Worm (Caenorhabditis elegans) whole organism, L4 larva: ENCODE measurements around the gene srh-120.

Experiments used
- F37D6.2 ChIP-seq: sonication (generic microtip); optimal IDR thresholded peaks from 2 replicates; lab custom pipeline; 2016; ENCODE audit warnings: mild to moderate bottlenecking, missing genetic modification characterization, missing compliant biosample characterization
- T20F7.1 ChIP-seq: fragments of 200-800 bp; sonication (Bioruptor generic); optimal IDR thresholded peaks from 2 replicates; lab custom pipeline; 2018; ENCODE audit warnings: mild to moderate bottlenecking, missing genetic modification characterization, missing compliant biosample characterization
- T26A8.4 ChIP-seq: fragments of 200-800 bp; sonication (Bioruptor generic); IDR thresholded peaks from 2 replicates; pipeline ENCODE4 v1.3.6; 2022; ENCODE audit warnings: missing genetic modification characterization, missing compliant biosample characterization
- Y5F2A.4 ChIP-seq: fragments of 200-800 bp; sonication (Bioruptor generic); optimal IDR thresholded peaks from 2 replicates; lab custom pipeline; 2018; ENCODE audit warnings: mild to moderate bottlenecking, missing genetic modification characterization, missing compliant biosample characterization
- ZK337.2 ChIP-seq: fragments of 200-800 bp; sonication (Bioruptor generic); IDR thresholded peaks from 2 replicates; pipeline ENCODE4 v1.3.6; 2022; ENCODE audit warnings: missing genetic modification reagents, missing genetic modification characterization, missing compliant biosample characterization
- aha-1 ChIP-seq: fragments of 150-350 bp; peaks from one replicate; lab custom pipeline; 2014; ENCODE audit warnings: missing biosample characterization, missing genetic modification characterization
- aly-2 ChIP-seq: sonication (generic microtip); optimal IDR thresholded peaks from 2 replicates; lab custom pipeline; 2018; ENCODE audit warnings: missing biosample characterization, missing genetic modification characterization
- attf-4 ChIP-seq: sonication (generic microtip); optimal IDR thresholded peaks from 3 replicates; lab custom pipeline; 2017; ENCODE audit warnings: missing biosample characterization, missing genetic modification characterization
- ceh-20 ChIP-seq: fragments of 200-800 bp; sonication (Bioruptor generic); IDR thresholded peaks from 2 replicates; pipeline ENCODE4 v1.3.6; 2022; ENCODE audit warnings: missing genetic modification reagents, missing genetic modification characterization, missing compliant biosample characterization
- ceh-62 ChIP-seq: sonication (generic microtip); optimal IDR thresholded peaks from 2 replicates; lab custom pipeline; 2017; ENCODE audit warnings: missing biosample characterization, missing genetic modification characterization
- ces-1 ChIP-seq: fragments of 150-350 bp; sonication (generic microtip); optimal IDR thresholded peaks from 4 replicates; lab custom pipeline; 2014; ENCODE audit warnings: missing biosample characterization, missing genetic modification reagents, missing genetic modification characterization
- daf-12 ChIP-seq: fragments of 150-350 bp; optimal IDR thresholded peaks from 2 replicates; lab custom pipeline; 2014; ENCODE audit warnings: missing biosample characterization, missing genetic modification reagents, missing genetic modification characterization
- daf-16 ChIP-seq, 3 experiments: sonication (generic microtip); optimal IDR thresholded peaks; 2 replicates each; lab custom pipeline; 2016 to 2017; ENCODE audit warnings: missing genetic modification characterization in 3 of 3, missing genetic modification reagents in 3 of 3, mild to moderate bottlenecking in 2 of 3, missing compliant biosample characterization in 2 of 3, missing biosample characterization in 1 of 3, moderate library complexity in 1 of 3
- dmd-6 ChIP-seq: fragments of 200-800 bp; sonication (Bioruptor generic); IDR thresholded peaks from 2 replicates; pipeline ENCODE4 v1.3.6; 2022; ENCODE audit warnings: missing genetic modification reagents, missing genetic modification characterization, missing compliant biosample characterization
- dmd-9 ChIP-seq: fragments of 200-800 bp; sonication (Bioruptor generic); IDR thresholded peaks from 2 replicates; pipeline ENCODE4 v1.3.6; 2022; ENCODE audit warnings: missing genetic modification reagents, missing genetic modification characterization, missing compliant biosample characterization
- dpl-1 ChIP-seq: fragments of 150-350 bp; optimal IDR thresholded peaks from 2 replicates; lab custom pipeline; 2014; ENCODE audit warnings: missing biosample characterization, missing genetic modification reagents, missing genetic modification characterization
- duxl-1 ChIP-seq: sonication (generic microtip); optimal IDR thresholded peaks from 2 replicates; lab custom pipeline; 2016; ENCODE audit warnings: mild to moderate bottlenecking, missing genetic modification characterization, moderate library complexity, missing compliant biosample characterization; ENCODE audit not compliant: poor library complexity
- dve-1 ChIP-seq: sonication (generic microtip); optimal IDR thresholded peaks from 2 replicates; lab custom pipeline; 2017; ENCODE audit warnings: antibody characterized with exemption, mild to moderate bottlenecking, missing genetic modification characterization, missing compliant biosample characterization; ENCODE audit not compliant: insufficient read depth
- egl-43 ChIP-seq: fragments of 200-800 bp; sonication (Bioruptor generic); IDR thresholded peaks from 2 replicates; pipeline ENCODE4 v1.3.6; 2022; ENCODE audit warnings: missing genetic modification reagents, missing genetic modification characterization, missing compliant biosample characterization
- gei-8 ChIP-seq: fragments of 200-800 bp; sonication (Bioruptor generic); optimal IDR thresholded peaks from 2 replicates; lab custom pipeline; 2018; ENCODE audit warnings: mild to moderate bottlenecking, missing genetic modification characterization, missing compliant biosample characterization
- hlh-11 ChIP-seq: fragments of 200-800 bp; sonication (Bioruptor generic); optimal IDR thresholded peaks from 2 replicates; lab custom pipeline; 2018; ENCODE audit warnings: mild to moderate bottlenecking, missing genetic modification characterization, missing compliant biosample characterization
- lin-1 ChIP-seq: fragments of 200-800 bp; sonication (Bioruptor generic); IDR thresholded peaks from 2 replicates; pipeline ENCODE4 v1.3.6; 2022; ENCODE audit warnings: missing genetic modification reagents, missing genetic modification characterization, missing compliant biosample characterization
- lin-38 ChIP-seq: fragments of 200-800 bp; sonication (Bioruptor generic); IDR thresholded peaks from 2 replicates; pipeline ENCODE4 v1.3.6; 2022; ENCODE audit warnings: missing genetic modification reagents, missing genetic modification characterization, missing compliant biosample characterization
- lir-3 ChIP-seq: sonication (generic microtip); optimal IDR thresholded peaks from 2 replicates; lab custom pipeline; 2016; ENCODE audit warnings: mild to moderate bottlenecking, missing genetic modification characterization, missing compliant biosample characterization
- madf-5 ChIP-seq, 2 experiments: fragments of 200-800 bp; sonication (Bioruptor generic); IDR thresholded peaks; 2 replicates each; pipeline ENCODE4 v1.3.6; 2022; ENCODE audit warnings: missing compliant biosample characterization in 2 of 2, missing genetic modification characterization in 2 of 2
- nhr-10 ChIP-seq: fragments of 150-350 bp; optimal IDR thresholded peaks from 2 replicates; lab custom pipeline; 2014; ENCODE audit warnings: missing biosample characterization, missing genetic modification characterization
- nhr-11 ChIP-seq: fragments of 150-350 bp; optimal IDR thresholded peaks from 2 replicates; lab custom pipeline; 2014; ENCODE audit warnings: missing biosample characterization, missing genetic modification characterization
- nhr-28 ChIP-seq: fragments of 150-350 bp; optimal IDR thresholded peaks from 2 replicates; lab custom pipeline; 2014; ENCODE audit warnings: missing biosample characterization, missing genetic modification characterization
- nhr-6 ChIP-seq: fragments of 150-350 bp; optimal IDR thresholded peaks from 2 replicates; lab custom pipeline; 2014; ENCODE audit warnings: missing biosample characterization, missing genetic modification characterization
- nhr-76 ChIP-seq: fragments of 150-350 bp; optimal IDR thresholded peaks from 2 replicates; lab custom pipeline; 2014; ENCODE audit warnings: missing biosample characterization, missing genetic modification characterization
- nhr-77 ChIP-seq: fragments of 150-350 bp; optimal IDR thresholded peaks from 2 replicates; lab custom pipeline; 2014; ENCODE audit warnings: missing biosample characterization, missing genetic modification characterization
- pqm-1 ChIP-seq: sonication (generic microtip); optimal IDR thresholded peaks from 2 replicates; lab custom pipeline; 2017; ENCODE audit warnings: missing biosample characterization, missing genetic modification characterization
- set-16 ChIP-seq: fragments of 200-800 bp; sonication (Bioruptor generic); IDR thresholded peaks from 2 replicates; pipeline ENCODE4 v1.3.6; 2022; ENCODE audit warnings: missing genetic modification reagents, missing genetic modification characterization, missing compliant biosample characterization
- spr-3 ChIP-seq: fragments of 200-800 bp; sonication (Bioruptor generic); optimal IDR thresholded peaks from 2 replicates; lab custom pipeline; 2018; ENCODE audit warnings: mild to moderate bottlenecking, missing genetic modification characterization, missing compliant biosample characterization
- unc-62 ChIP-seq, 3 experiments: fragments of 150-350 bp in 1 of 3; sonication (generic microtip); optimal IDR thresholded peaks in 2 of 3; peaks in 1 of 3; 1 replicate in 1 of 3; 2 replicates in 2 of 3; lab custom pipeline; 2014 to 2017; ENCODE audit warnings: missing biosample characterization in 3 of 3, missing genetic modification characterization in 3 of 3, missing genetic modification reagents in 3 of 3, missing genotype in 1 of 3
- zag-1 ChIP-seq: fragments of 150-350 bp; optimal IDR thresholded peaks from 2 replicates; lab custom pipeline; 2014; ENCODE audit warnings: missing biosample characterization, missing genetic modification characterization
- zip-11 ChIP-seq: fragments of 200-800 bp; sonication (Bioruptor generic); IDR thresholded peaks from 2 replicates; pipeline ENCODE4 v1.3.6; 2022; ENCODE audit warnings: missing genetic modification characterization, missing compliant biosample characterization
- zip-2 ChIP-seq: fragments of 150-350 bp; optimal IDR thresholded peaks from 2 replicates; lab custom pipeline; 2014; ENCODE audit warnings: missing biosample characterization, missing genetic modification characterization
- ztf-11 ChIP-seq: fragments of 150-350 bp; optimal IDR thresholded peaks from 2 replicates; lab custom pipeline; 2014; ENCODE audit warnings: missing biosample characterization, missing genetic modification characterization

Gene srh-120

ce11 chrV:17352827-17353373, 42.6 kb upstream of the srh-120 start, which contains the start of the genes fbxa-134 and F47H4.2 (continued):
- TF ChIP-seq ces-1 (GFP tag; lab: Kevin White, UChicago) (no peak), hlh-11 (tag; lab: Kevin White, UChicago) (peak; percentile 76), daf-12 (tag; lab: Kevin White, UChicago) (no peak), ceh-62 (tag; lab: Kevin White, UChicago) (no peak), ceh-20 (GFP tag; lab: Robert Waterston, UW) (no peak), gei-8 (GFP tag; lab: Kevin White, UChicago) (no peak)

ce11 chrV:17376639-17377038, 18.8 kb upstream of the srh-120 start, which contains the start of gene Y20C6A.1:
Y20C6A.1 (minus strand) TSS chrV:17376745.
- no peak for TF ChIP-seq nhr-6 (tag; lab: Kevin White, UChicago)
- no peak for TF ChIP-seq Y5F2A.4 (GFP tag; lab: Kevin White, UChicago)
- no peak for TF ChIP-seq egl-43 (GFP tag; lab: Robert Waterston, UW)
- no peak for TF ChIP-seq lin-1
- TF ChIP-seq ztf-11, result no peak
- peak; percentile 2 for TF ChIP-seq nhr-28
- no peak for TF ChIP-seq dpl-1
- TF ChIP-seq aha-1 (tag; lab: Kevin White, UChicago), result no peak
- no peak for TF ChIP-seq nhr-77 (tag; lab: Kevin White, UChicago)
- peak; percentile 46 for TF ChIP-seq pqm-1 (tag; lab: Kevin White, UChicago)
- TF ChIP-seq duxl-1, result peak; percentile 14
- no peak for TF ChIP-seq aly-2
- no peak for TF ChIP-seq lir-3 (tag; lab: Kevin White, UChicago)
- TF ChIP-seq dmd-6 (GFP tag; lab: Robert Waterston, UW), result no peak; the same call in 1 of the 2 replicates
- no peak for TF ChIP-seq zip-2
- no peak for TF ChIP-seq zag-1 (tag; lab: Kevin White, UChicago)
- TF ChIP-seq dve-1 (tag; lab: Kevin White, UChicago), result peak; percentile 46
- no peak for TF ChIP-seq lin-38
- no peak for TF ChIP-seq nhr-10 (tag; lab: Kevin White, UChicago)
- no peak for TF ChIP-seq spr-3
- no peak for TF ChIP-seq ZK337.2 (GFP tag; lab: Robert Waterston, UW)
- no peak for TF ChIP-seq T20F7.1 (GFP tag; lab: Kevin White, UChicago)
- no peak for TF ChIP-seq zip-11 (GFP tag; lab: Robert Waterston, UW)
- TF ChIP-seq daf-16 (GFP tag; optimal IDR thresholded peaks at IDR 0.05; lab: Kevin White, UChicago), result no peak
- TF ChIP-seq daf-16 (tag; optimal IDR thresholded peaks at IDR 0.05; lab: Kevin White, UChicago), result peak; percentile 90
- TF ChIP-seq unc-62 (GFP tag; optimal IDR thresholded peaks at IDR 0.05 in 1 of 2; lab: Kevin White, UChicago), result peak in 1 of 2 experiments; percentile 69
- TF ChIP-seq unc-62 (tag; optimal IDR thresholded peaks at IDR 0.05; lab: Kevin White, UChicago), result no peak
- TF ChIP-seq dmd-9 (GFP tag; lab: Robert Waterston, UW), result no peak
- no peak for TF ChIP-seq F37D6.2
- no peak for TF ChIP-seq madf-5 (GFP tag; IDR thresholded peaks at IDR 0.05; lab: Robert Waterston, UW)
- no peak for TF ChIP-seq T26A8.4
- no peak for TF ChIP-seq attf-4 (tag; lab: Kevin White, UChicago)
- TF ChIP-seq nhr-11 (tag; lab: Kevin White, UChicago), result no peak

ce11 chrV:17377140-17377539, 18.3 kb upstream of the srh-120 start, which contains the start of gene fbxb-7:
fbxb-7 (plus strand) TSS chrV:17377406.
- TF ChIP-seq nhr-76 (tag; lab: Kevin White, UChicago), result no peak
- peak; percentile 94 for TF ChIP-seq set-16 (GFP tag; lab: Robert Waterston, UW)
